Fruit fly (Drosophila melanogaster) whole organism, wandering third instar larva: Measurements from ENCODE around the gene CG3306.

Experiments used
- CG32264 ChIP-seq: fragments of 200-800 bp; sonication (Bioruptor generic); optimal IDR thresholded peaks from 2 replicates; lab custom pipeline; 2016; ENCODE audit warnings: missing biosample characterization, missing genetic modification characterization
- CG9705 ChIP-seq: fragments of 200-800 bp; sonication (Bioruptor generic); optimal IDR thresholded peaks from 2 replicates; lab custom pipeline; 2018; ENCODE audit warnings: missing biosample characterization, mild to moderate bottlenecking, missing genetic modification characterization
- CrebA ChIP-seq: fragments of 200-800 bp; sonication (Bioruptor generic); optimal IDR thresholded peaks from 2 replicates; lab custom pipeline; 2016; ENCODE audit warnings: missing biosample characterization, mild to moderate bottlenecking, missing genetic modification characterization, borderline replicate concordance
- Dfd ChIP-seq: fragments of >200 bp; optimal IDR thresholded peaks from 2 replicates; lab custom pipeline; 2017; ENCODE audit warnings: missing biosample characterization, missing genetic modification characterization
- GATAd ChIP-seq: sonication (Bioruptor generic); optimal IDR thresholded peaks from 2 replicates; lab custom pipeline; 2016; ENCODE audit warnings: missing biosample characterization, missing genetic modification characterization
- HLH106 ChIP-seq: fragments of 200-800 bp; optimal IDR thresholded peaks from 3 replicates; lab custom pipeline; 2019; ENCODE audit warnings: missing biosample characterization, mild to moderate bottlenecking, missing genetic modification characterization, moderate library complexity
- Hr78 ChIP-seq: fragments of >200 bp; optimal IDR thresholded peaks from 2 replicates; lab custom pipeline; 2017; ENCODE audit warnings: missing biosample characterization, missing genetic modification characterization
- Hr83 ChIP-seq: fragments of 200-300 bp; sonication (Bioruptor generic); optimal IDR thresholded peaks from 2 replicates; lab custom pipeline; 2016; ENCODE audit warnings: missing biosample characterization, mild to moderate bottlenecking, missing genetic modification characterization, moderate library complexity; ENCODE audit not compliant: poor library complexity, severe bottlenecking
- Jra ChIP-seq: sonication (Bioruptor generic); optimal IDR thresholded peaks from 2 replicates; lab custom pipeline; 2016; ENCODE audit warnings: missing biosample characterization, missing genetic modification characterization
- Mio ChIP-seq: sonication (Bioruptor generic); optimal IDR thresholded peaks from 2 replicates; lab custom pipeline; 2016; ENCODE audit warnings: missing biosample characterization, missing genetic modification characterization
- Myc ChIP-seq: fragments of >200 bp; optimal IDR thresholded peaks from 2 replicates; lab custom pipeline; 2017
- N ChIP-seq: fragments of >200 bp; optimal IDR thresholded peaks from 2 replicates; lab custom pipeline; 2018; ENCODE audit warnings: missing biosample characterization, missing external identifiers, missing genetic modification characterization
- OdsH ChIP-seq: fragments of 200-800 bp; sonication (Bioruptor generic); optimal IDR thresholded peaks from 2 replicates; lab custom pipeline; 2016; ENCODE audit warnings: missing biosample characterization, mild to moderate bottlenecking, missing genetic modification characterization
- Rel ChIP-seq, 2 experiments: fragments of 200-800 bp; sonication (Bioruptor generic) in 1 of 2; optimal IDR thresholded peaks; 2 replicates in 1 of 2; 3 replicates in 1 of 2; lab custom pipeline; 2016 to 2019; ENCODE audit warnings: mild to moderate bottlenecking in 2 of 2, missing biosample characterization in 2 of 2, missing genetic modification characterization in 2 of 2, moderate library complexity in 1 of 2
- Sp1 ChIP-seq: fragments of 200-800 bp; sonication (Bioruptor generic); optimal IDR thresholded peaks from 3 replicates; lab custom pipeline; 2019; ENCODE audit warnings: missing biosample characterization, mild to moderate bottlenecking, missing genetic modification characterization, moderate library complexity
- brk ChIP-seq: fragments of 200-800 bp; sonication (Bioruptor generic); optimal IDR thresholded peaks from 2 replicates; lab custom pipeline; 2016; ENCODE audit warnings: missing biosample characterization, mild to moderate bottlenecking, missing genetic modification characterization
- dl ChIP-seq, 2 experiments: fragments of 175-275, 200-275 bp in 1 of 2; fragments of 200-275 bp in 1 of 2; sonication (Bioruptor generic); optimal IDR thresholded peaks; lab custom pipeline; 2018; ENCODE audit warnings: mild to moderate bottlenecking in 2 of 2, missing biosample characterization in 2 of 2, missing genetic modification characterization in 2 of 2, moderate library complexity in 2 of 2; ENCODE audit not compliant: partially characterized antibody in 2 of 2, insufficient read depth in 1 of 2
- dmrt93B ChIP-seq: fragments of 200-800 bp; sonication (Bioruptor generic); optimal IDR thresholded peaks from 2 replicates; lab custom pipeline; 2018; ENCODE audit warnings: missing biosample characterization, mild to moderate bottlenecking, missing genetic modification characterization
- dsf ChIP-seq: sonication (Bioruptor generic); optimal IDR thresholded peaks from 2 replicates; lab custom pipeline; 2016; ENCODE audit warnings: missing biosample characterization, missing genetic modification characterization, borderline replicate concordance
- ey ChIP-seq: fragments of 200-800 bp; sonication (Bioruptor generic); optimal IDR thresholded peaks from 2 replicates; lab custom pipeline; 2016; ENCODE audit warnings: missing biosample characterization, missing genetic modification characterization
- foxo ChIP-seq, 2 experiments: fragments of 200-800 bp; sonication (Bioruptor generic); optimal IDR thresholded peaks; 2 replicates in 1 of 2; 3 replicates in 1 of 2; lab custom pipeline; 2016 to 2017; ENCODE audit warnings: missing biosample characterization in 2 of 2, missing genetic modification characterization in 2 of 2
- fru ChIP-seq: fragments of 200-800 bp; sonication (Bioruptor generic); optimal IDR thresholded peaks from 3 replicates; lab custom pipeline; 2016; ENCODE audit warnings: missing biosample characterization, mild to moderate bottlenecking, missing genetic modification characterization
- jim ChIP-seq: fragments of 175-275, 200-325 bp; sonication (Bioruptor generic); optimal IDR thresholded peaks from 2 replicates; lab custom pipeline; 2016; ENCODE audit warnings: missing biosample characterization, mild to moderate bottlenecking, missing genetic modification characterization
- lola ChIP-seq: fragments of >200 bp; optimal IDR thresholded peaks from 2 replicates; lab custom pipeline; 2017; ENCODE audit warnings: missing biosample characterization, missing genetic modification characterization
- psq ChIP-seq: fragments of 200-800 bp; sonication (Bioruptor generic); optimal IDR thresholded peaks from 3 replicates; lab custom pipeline; 2017; ENCODE audit warnings: missing biosample characterization, mild to moderate bottlenecking, missing genetic modification characterization, moderate library complexity
- rgr ChIP-seq: fragments of 200-800 bp; sonication (Bioruptor generic); optimal IDR thresholded peaks from 3 replicates; lab custom pipeline; 2016; ENCODE audit warnings: missing biosample characterization, mild to moderate bottlenecking, missing genetic modification characterization
- sv ChIP-seq: fragments of 200-800 bp; sonication (Bioruptor generic); optimal IDR thresholded peaks from 3 replicates; lab custom pipeline; 2016; ENCODE audit warnings: missing biosample characterization, missing genetic modification characterization
- tai ChIP-seq: sonication (Bioruptor generic); optimal IDR thresholded peaks from 2 replicates; lab custom pipeline; 2016; ENCODE audit warnings: missing biosample characterization, missing genetic modification characterization
- woc ChIP-seq: sonication (Bioruptor generic); optimal IDR thresholded peaks from 2 replicates; lab custom pipeline; 2016; ENCODE audit warnings: missing biosample characterization, mild to moderate bottlenecking, missing genetic modification characterization

The CG3306 gene

dm6 chr3L:9571629-9572028 is 29.7 kb upstream of the CG3306 start:
- TF ChIP-seq Myc (lab: Kevin White, UChicago) (peak; percentile 21), Hr78 (GFP tag; lab: Kevin White, UChicago) (no peak)

- TF ChIP-seq lola, result no peak
- no peak for TF ChIP-seq Rel (GFP tag; optimal IDR thresholded peaks at IDR 0.05; lab: Kevin White, UChicago)
- TF ChIP-seq Rel (tag; optimal IDR thresholded peaks at IDR 0.05; lab: Kevin White, UChicago), result no peak
- no peak for TF ChIP-seq HLH106 (tag; lab: Kevin White, UChicago)
- TF ChIP-seq CrebA (GFP tag; lab: Kevin White, UChicago), result no peak
- no peak for TF ChIP-seq dmrt93B (GFP tag; lab: Kevin White, UChicago)
- no peak for TF ChIP-seq Hr78 (GFP tag; lab: Kevin White, UChicago)
Measured at dm6 chr3L:9583388-9583787, 17.9 kb upstream of the CG3306 start.

- TF ChIP-seq Sp1, result no peak
- no peak for TF ChIP-seq GATAd (GFP tag; lab: Kevin White, UChicago)
- TF ChIP-seq dsf (GFP tag; lab: Kevin White, UChicago), result no peak
- no peak for TF ChIP-seq Dfd (GFP tag; lab: Kevin White, UChicago)
- no peak for TF ChIP-seq Myc (lab: Kevin White, UChicago)
- no peak for TF ChIP-seq Jra
- no peak for TF ChIP-seq Mio (GFP tag; lab: Kevin White, UChicago)
- no peak for TF ChIP-seq CG32264 (GFP tag; lab: Kevin White, UChicago)
- TF ChIP-seq psq (GFP tag; lab: Kevin White, UChicago), result no peak
- TF ChIP-seq brk (GFP tag; lab: Kevin White, UChicago), result no peak
- TF ChIP-seq, all 38 proteins: peak for 0
Measured at dm6 chr3L:9597464-9597863, 3.9 kb upstream of the CG3306 start, which contains the start of gene Tmc. Gene Tmc (plus strand): TSS chr3L:9597764.

dm6 chr3L:9598688-9599087 is 2.6 kb upstream of the CG3306 start, which contains the start of gene CG3222:
Gene CG3222 (plus strand): TSS chr3L:9598988.
- TF ChIP-seq sv (GFP tag; lab: Kevin White, UChicago) (no peak), Hr83 (GFP tag; lab: Kevin White, UChicago) (no peak), OdsH (no peak), tai (GFP tag; lab: Kevin White, UChicago) (no peak), CG32264 (GFP tag; lab: Kevin White, UChicago) (no peak), rgr (GFP tag; lab: Kevin White, UChicago) (no peak), jim (GFP tag; lab: Kevin White, UChicago) (no peak), brk (GFP tag; lab: Kevin White, UChicago) (no peak), psq (GFP tag; lab: Kevin White, UChicago) (no peak), Rel (GFP tag; optimal IDR thresholded peaks at IDR 0.05; lab: Kevin White, UChicago) (no peak), Rel (tag; optimal IDR thresholded peaks at IDR 0.05; lab: Kevin White, UChicago) (no peak), HLH106 (tag; lab: Kevin White, UChicago) (no peak), CG9705 (no peak), GATAd (GFP tag; lab: Kevin White, UChicago) (no peak), dl (GFP tag; optimal IDR thresholded peaks at IDR 0.05; lab: Kevin White, UChicago; ENCODE audit: insufficient read depth in 1 of 2, partially characterized antibody in 2 of 2) (no peak), ey (GFP tag; lab: Kevin White, UChicago) (no peak), Sp1 (no peak), N (GFP tag; lab: Kevin White, UChicago) (no peak), Dfd (GFP tag; lab: Kevin White, UChicago) (no peak)

dm6 chr3L:9613960-9614588 is 12.8 kb downstream of the CG3306 start:
- TF ChIP-seq foxo (GFP tag; optimal IDR thresholded peaks at IDR 0.05; lab: Kevin White, UChicago) (peak in 1 of 2 experiments; percentile 35), psq (GFP tag; lab: Kevin White, UChicago) (no peak), lola (no peak), dmrt93B (GFP tag; lab: Kevin White, UChicago) (peak; percentile 9), woc (GFP tag; lab: Kevin White, UChicago) (no peak), Myc (lab: Kevin White, UChicago) (peak; percentile 11), Sp1 (no peak), CG9705 (peak; percentile 1), fru (GFP tag; lab: Kevin White, UChicago) (peak; percentile 46), HLH106 (tag; lab: Kevin White, UChicago) (peak; percentile 31)
